Fruit fly (Drosophila melanogaster): Measurements from ENCODE around the gene Swt1.

Gene Swt1

DNA sequence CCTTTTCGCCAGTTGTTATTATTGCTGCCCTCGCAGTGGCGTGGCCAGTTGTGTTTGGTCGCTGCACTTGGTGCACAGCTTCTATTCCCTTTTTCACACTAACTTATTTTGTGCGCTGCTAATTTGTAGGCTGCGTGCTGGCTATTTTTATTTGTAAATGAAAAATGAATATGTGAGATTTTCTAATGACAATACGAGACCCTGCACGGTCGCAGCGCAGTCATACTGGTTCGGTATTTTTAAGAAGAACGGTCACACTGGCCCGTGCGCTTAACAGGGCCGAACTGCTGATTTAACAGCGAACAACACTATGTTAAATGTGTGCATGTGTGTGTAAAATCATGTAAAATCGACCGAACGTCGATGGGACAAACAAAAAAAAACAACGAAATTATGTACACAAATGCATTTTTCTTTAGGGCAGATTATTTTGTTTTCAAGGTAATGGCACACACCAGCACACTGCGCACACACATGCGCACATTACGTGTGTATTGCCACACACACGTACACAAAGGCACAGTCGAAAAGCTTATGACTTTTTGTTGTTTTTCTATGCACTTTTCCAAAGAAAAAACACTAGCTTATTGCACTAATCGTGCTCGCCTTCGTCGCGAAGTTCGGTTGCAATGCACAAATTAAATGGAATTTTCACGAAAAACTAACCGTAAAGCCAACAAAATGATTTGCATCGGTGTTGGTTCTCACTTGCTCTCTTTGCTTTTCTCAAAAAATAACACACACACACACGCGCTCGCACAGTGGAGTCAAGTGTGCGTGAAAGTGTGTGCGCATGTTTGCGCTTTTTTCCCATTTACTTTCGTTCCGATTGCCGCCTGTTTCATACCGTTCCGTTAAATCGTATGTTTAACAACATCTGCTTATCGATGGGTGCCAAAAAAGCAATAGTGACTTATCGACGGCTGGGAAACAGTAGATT is 46.9 kb upstream of the Swt1 start, which contains the start of gene ari-1 (continued):
- no peak for TF ChIP-seq CG4328 (GFP tag; optimal IDR thresholded peaks at IDR 0.05)
- no peak for TF ChIP-seq nau (GFP tag; optimal IDR thresholded peaks at IDR 0.05)
- TF ChIP-seq bbx (GFP tag; IDR thresholded peaks at IDR 0.05; ENCODE audit: partially characterized antibody) = no peak
- TF ChIP-seq Med (GFP tag) = peak; percentile 76
- TF ChIP-seq CG7928 (GFP tag; optimal IDR thresholded peaks at IDR 0.05) = peak; percentile 68
- no peak for TF ChIP-seq Asciz (GFP tag; optimal IDR thresholded peaks at IDR 0.05)
- TF ChIP-seq CG17829 (tag; optimal IDR thresholded peaks at IDR 0.05) = peak; percentile 5
- no peak for TF ChIP-seq maf-S (GFP tag; optimal IDR thresholded peaks at IDR 0.05)
- peak; percentile 35; the same call in 1 of the 2 replicates for TF ChIP-seq MBD-R2 (GFP tag; IDR thresholded peaks at IDR 0.05)
- no peak for TF ChIP-seq CG8359 (GFP tag; optimal IDR thresholded peaks at IDR 0.05; ENCODE audit: borderline replicate concordance)
- peak; percentile 90 for TF ChIP-seq MESR4 (GFP tag; optimal IDR thresholded peaks at IDR 0.05)
- TF ChIP-seq CG4617 (GFP tag; optimal IDR thresholded peaks at IDR 0.05; ENCODE audit: borderline replicate concordance) = peak; percentile 50
- TF ChIP-seq CG18619 (GFP tag; optimal IDR thresholded peaks at IDR 0.05) = no peak
- TF ChIP-seq Stat92E (GFP tag; optimal IDR thresholded peaks at IDR 0.05) = no peak
- TF ChIP-seq CG11085 (GFP tag; IDR thresholded peaks at IDR 0.05) = no peak
- TF ChIP-seq CG9876 (GFP tag; optimal IDR thresholded peaks at IDR 0.05) = no peak
- no peak for TF ChIP-seq CG11560 (tag; IDR thresholded peaks at IDR 0.05)
- no peak for TF ChIP-seq tap (tag; optimal IDR thresholded peaks at IDR 0.05)
- TF ChIP-seq tna (GFP tag; IDR thresholded peaks at IDR 0.05; ENCODE audit: partially characterized antibody) = peak; percentile 47
- TF ChIP-seq CG7963 (GFP tag; IDR thresholded peaks at IDR 0.05; ENCODE audit: partially characterized antibody) = 0 out of 3 replicates have a peak, but pooled peaks have one; percentile 29
- no peak for TF ChIP-seq CG11695 (GFP tag; IDR thresholded peaks at IDR 0.05)
- 0 out of 3 replicates have a peak, but pooled peaks have one; percentile 55 for TF ChIP-seq hb (GFP tag; IDR thresholded peaks at IDR 0.05; ENCODE audit: partially characterized antibody)
- TF ChIP-seq HLH4C (GFP tag; IDR thresholded peaks at IDR 0.05; ENCODE audit: partially characterized antibody) = peak; percentile 47; the same call in 2 of the 3 replicates
- no peak for TF ChIP-seq NC2α (GFP tag; optimal IDR thresholded peaks at IDR 0.05)
- TF ChIP-seq Trl (optimal IDR thresholded peaks at IDR 0.05) = peak; percentile 41 to 69
- no peak for TF ChIP-seq Trl (GFP tag; optimal IDR thresholded peaks at IDR 0.05)
- no peak for TF ChIP-seq CG6254 (GFP tag; optimal IDR thresholded peaks at IDR 0.05)
- peak; percentile 82 for TF ChIP-seq gfzf (GFP tag; optimal IDR thresholded peaks at IDR 0.05)
- peak; percentile 12 for TF ChIP-seq Nf-YC (tag; optimal IDR thresholded peaks at IDR 0.05)
- TF ChIP-seq CG17385 (GFP tag; optimal IDR thresholded peaks at IDR 0.05) = no peak
- peak; percentile 35 for TF ChIP-seq ATbp (GFP tag; optimal IDR thresholded peaks at IDR 0.05)
- TF ChIP-seq CG30403 (GFP tag; optimal IDR thresholded peaks at IDR 0.05) = no peak
- peak in 1 of 2 experiments; percentile 15 for TF ChIP-seq Pdp1 (GFP tag; optimal IDR thresholded peaks at IDR 0.05)
- TF ChIP-seq bigmax (GFP tag; optimal IDR thresholded peaks at IDR 0.05) = no peak
- TF ChIP-seq exex (tag; optimal IDR thresholded peaks at IDR 0.05) = no peak
- no peak for TF ChIP-seq Myb (GFP tag; optimal IDR thresholded peaks at IDR 0.05)
- TF ChIP-seq CG6791 (GFP tag; IDR thresholded peaks at IDR 0.05; ENCODE audit: partially characterized antibody) = peak; percentile 57; the same call in 2 of the 3 replicates
- peak; percentile 31 for TF ChIP-seq CG12659 (GFP tag; optimal IDR thresholded peaks at IDR 0.05)
- peak; percentile 44 for TF ChIP-seq stwl (tag; optimal IDR thresholded peaks at IDR 0.05)
- no peak for TF ChIP-seq Sox100B (GFP tag; optimal IDR thresholded peaks at IDR 0.05)
- no peak for TF ChIP-seq CG12104 (GFP tag; optimal IDR thresholded peaks at IDR 0.05)
- no peak for TF ChIP-seq CG12391 (tag; optimal IDR thresholded peaks at IDR 0.05)
- peak; percentile 60; the same call in 1 of the 2 replicates for TF ChIP-seq Bgb (GFP tag; IDR thresholded peaks at IDR 0.05; ENCODE audit: partially characterized antibody)
- TF ChIP-seq row (GFP tag; IDR thresholded peaks at IDR 0.05) = peak; percentile 56
- TF ChIP-seq ewg (GFP tag; optimal IDR thresholded peaks at IDR 0.05) = peak; percentile 62
- peak in 1 of 3 experiments; percentile 45 for TF ChIP-seq lola (GFP tag; optimal IDR thresholded peaks at IDR 0.05)

All from whole organism, embryonic.